Fruit fly (Drosophila melanogaster) whole organism, wandering third instar larva: ENCODE results near the gene se.

Source experiments
- ey ChIP-seq: fragments of 200-800 bp; sonication (Bioruptor generic); optimal IDR thresholded peaks from 2 replicates; lab custom pipeline; 2016; ENCODE audit warnings: missing biosample characterization, missing genetic modification characterization
- tai ChIP-seq: sonication (Bioruptor generic); optimal IDR thresholded peaks from 2 replicates; lab custom pipeline; 2016; ENCODE audit warnings: missing biosample characterization, missing genetic modification characterization

DNA sequence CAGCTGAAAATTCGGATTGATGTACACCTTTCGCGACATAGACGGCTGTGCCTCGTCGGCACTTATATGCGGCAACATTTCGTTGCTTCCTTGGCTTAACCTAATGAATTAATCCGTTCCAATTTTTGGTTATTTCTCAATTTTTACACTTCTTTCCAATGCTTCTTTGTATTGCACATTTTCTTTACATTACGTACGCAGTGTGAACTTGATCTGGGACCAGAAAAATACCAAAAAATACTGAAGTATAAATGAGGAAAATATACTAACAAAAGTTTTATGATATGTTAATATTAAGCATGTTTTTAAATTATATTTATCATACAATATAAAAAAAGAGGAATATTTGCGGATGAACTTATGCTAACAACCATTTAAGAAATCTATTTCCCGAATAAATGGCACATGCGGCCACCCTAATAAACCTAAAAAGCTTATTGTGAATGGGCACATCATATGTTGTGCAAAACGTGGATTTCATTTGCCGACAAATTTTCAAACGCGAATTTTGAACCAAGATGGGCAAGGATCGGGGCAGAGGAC, 10.7 kb upstream of the se start, which contains the start of the genes ZC3H3 and Pus7:
- no peak for TF ChIP-seq tai (GFP tag; lab: Kevin White, UChicago)
- no peak for TF ChIP-seq ey (GFP tag; lab: Kevin White, UChicago)
